Worm (Caenorhabditis elegans) whole organism, L1 larva: ENCODE data around the gene nac-3.

Experiments used
- ama-1 ChIP-seq: fragments of 150-350 bp; optimal IDR thresholded peaks from 2 replicates; lab custom pipeline; 2014
- egl-27 ChIP-seq, 2 experiments: fragments of 150-350 bp in 1 of 2; sonication (generic microtip); optimal IDR thresholded peaks; 3 replicates each; lab custom pipeline; 2017 to 2018; ENCODE audit warnings: missing biosample characterization in 2 of 2, missing genetic modification characterization in 2 of 2, missing genetic modification reagents in 2 of 2
- nhr-76 ChIP-seq: sonication (generic microtip); optimal IDR thresholded peaks from 2 replicates; lab custom pipeline; 2017; ENCODE audit warnings: missing biosample characterization, missing genetic modification characterization

ce11 chrIII:10170265-10170664 lies 17.7 kb downstream of the nac-3 start:
- TF ChIP-seq nhr-76 (tag; lab: Kevin White, UChicago) = no peak
- TF ChIP-seq egl-27 (tag; optimal IDR thresholded peaks at IDR 0.05; lab: Kevin White, UChicago) = no peak
- TF ChIP-seq ama-1 (lab: Kevin White, UChicago) = no peak
